Fruit fly (Drosophila melanogaster): Measurements from ENCODE around the gene cactin.

DNA sequence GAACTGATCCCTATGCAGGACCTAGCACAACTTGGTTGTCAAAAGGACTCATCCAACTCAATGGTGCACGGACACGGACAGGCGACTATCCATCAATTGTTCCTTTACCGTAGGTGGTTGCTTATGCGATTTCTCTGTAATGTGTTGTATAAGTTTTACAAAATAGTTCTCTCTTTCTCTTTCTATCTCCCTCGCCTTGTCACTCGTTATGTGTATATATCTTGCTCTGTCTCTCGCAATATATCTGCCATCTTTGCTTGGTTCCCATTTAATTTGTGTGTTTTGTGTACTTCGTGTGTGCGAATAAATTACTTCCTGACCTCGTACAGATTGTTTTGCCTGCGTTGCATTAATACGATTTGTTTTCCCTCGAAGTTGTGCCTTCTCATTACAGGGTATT is 46.8 kb downstream of the cactin start:
- TF ChIP-seq N (GFP tag; optimal IDR thresholded peaks at IDR 0.05) (no peak), ey (GFP tag; optimal IDR thresholded peaks at IDR 0.05) (no peak), woc (GFP tag; optimal IDR thresholded peaks at IDR 0.05) (no peak), Rel (GFP tag; optimal IDR thresholded peaks at IDR 0.05) (no peak), Rel (tag; optimal IDR thresholded peaks at IDR 0.05) (no peak), CG9705 (GFP tag; optimal IDR thresholded peaks at IDR 0.05) (no peak), Dif (GFP tag; optimal IDR thresholded peaks at IDR 0.05; ENCODE audit: partially characterized antibody) (no peak), usp (GFP tag; optimal IDR thresholded peaks at IDR 0.05) (no peak), GATAd (GFP tag; optimal IDR thresholded peaks at IDR 0.05) (no peak), Vsx2 (GFP tag; optimal IDR thresholded peaks at IDR 0.05; ENCODE audit: partially characterized antibody) (no peak), dl (GFP tag; optimal IDR thresholded peaks at IDR 0.05; ENCODE audit: insufficient read depth in 1 of 2, partially characterized antibody in 2 of 2) (no peak), Abd-B (GFP tag; optimal IDR thresholded peaks at IDR 0.05) (no peak), psq (GFP tag; optimal IDR thresholded peaks at IDR 0.05) (no peak), tai (GFP tag; optimal IDR thresholded peaks at IDR 0.05) (no peak)
